Fruit fly (Drosophila melanogaster): ENCODE measurements around the gene CG32365.

CG32365 gene

dm6 chr3L:7855778-7856625, 12.8 kb upstream of the CG32365 start (continued):
- TF ChIP-seq fd3F (GFP tag; optimal IDR thresholded peaks at IDR 0.05), result peak; percentile 89
- peak in 1 of 2 experiments; percentile 10 for TF ChIP-seq insv (GFP tag; optimal IDR thresholded peaks at IDR 0.05)
- TF ChIP-seq CG6654 (GFP tag; optimal IDR thresholded peaks at IDR 0.05), result peak; percentile 73
- TF ChIP-seq Lpt (GFP tag; optimal IDR thresholded peaks at IDR 0.05), result no peak
- TF ChIP-seq ash1 (GFP tag; optimal IDR thresholded peaks at IDR 0.05), result no peak
- TF ChIP-seq dan (GFP tag; IDR thresholded peaks at IDR 0.05), result no peak
- TF ChIP-seq sob (GFP tag; IDR thresholded peaks at IDR 0.05), result 0 out of 2 replicates have a peak, but pooled peaks have one; percentile 28
- no peak for TF ChIP-seq CG8089 (GFP tag; optimal IDR thresholded peaks at IDR 0.05)
- no peak for TF ChIP-seq btn (GFP tag; optimal IDR thresholded peaks at IDR 0.05)
- TF ChIP-seq ci (GFP tag; IDR thresholded peaks at IDR 0.05), result peak; percentile 13; the same call in 1 of the 3 replicates
- TF ChIP-seq YL-1 (GFP tag; optimal IDR thresholded peaks at IDR 0.05), result no peak
- no peak; the same call in 2 of the 3 replicates for TF ChIP-seq croc (GFP tag; conservative IDR thresholded peaks at IDR 0.05)
- peak; percentile 92 for TF ChIP-seq CG7839 (tag; optimal IDR thresholded peaks at IDR 0.05)
- peak; percentile 94 for TF ChIP-seq gem (tag; optimal IDR thresholded peaks at IDR 0.05)
- TF ChIP-seq mam (GFP tag; optimal IDR thresholded peaks at IDR 0.05), result no peak
- peak; percentile 90 for TF ChIP-seq CG12391 (tag; optimal IDR thresholded peaks at IDR 0.05)
- no peak for TF ChIP-seq emc (GFP tag; optimal IDR thresholded peaks at IDR 0.05)
- peak; percentile 87 for TF ChIP-seq CG4424 (GFP tag; optimal IDR thresholded peaks at IDR 0.05)
- peak; percentile 77 for TF ChIP-seq CG12155 (GFP tag; optimal IDR thresholded peaks at IDR 0.05)
- TF ChIP-seq ac (GFP tag; optimal IDR thresholded peaks at IDR 0.05), result no peak
- TF ChIP-seq CG34376 (GFP tag; optimal IDR thresholded peaks at IDR 0.05), result peak; percentile 93
- no peak for TF ChIP-seq gfzf (GFP tag; optimal IDR thresholded peaks at IDR 0.05)
- peak; percentile 71 for TF ChIP-seq B-H1 (GFP tag; IDR thresholded peaks at IDR 0.05)
- TF ChIP-seq C15 (GFP tag; IDR thresholded peaks at IDR 0.05), result peak; percentile 64; the same call in 1 of the 3 replicates
- no peak; the same call in 1 of the 2 replicates for TF ChIP-seq Bgb (GFP tag; IDR thresholded peaks at IDR 0.05; ENCODE audit: partially characterized antibody)
- no peak for TF ChIP-seq CG16779 (GFP tag; IDR thresholded peaks at IDR 0.05)
- TF ChIP-seq CG11456 (GFP tag; IDR thresholded peaks at IDR 0.05), result 0 out of 3 replicates have a peak, but pooled peaks have one; percentile 37
- peak; percentile 55; the same call in 1 of the 2 replicates for TF ChIP-seq CG4730 (GFP tag; IDR thresholded peaks at IDR 0.05)
- TF ChIP-seq Hr51 (GFP tag; optimal IDR thresholded peaks at IDR 0.05), result peak in 1 of 2 experiments; percentile 96
- peak; percentile 86 for TF ChIP-seq CG3847 (GFP tag; IDR thresholded peaks at IDR 0.05)
- peak; percentile 18 for TF ChIP-seq twi (tag; optimal IDR thresholded peaks at IDR 0.05)
- no peak for TF ChIP-seq CG3726 (GFP tag; IDR thresholded peaks at IDR 0.05)
- TF ChIP-seq Nf-YC (tag; optimal IDR thresholded peaks at IDR 0.05), result peak; percentile 12
- peak; percentile 26 for TF ChIP-seq CG11723 (GFP tag; optimal IDR thresholded peaks at IDR 0.05)
- no peak for TF ChIP-seq CG15073 (GFP tag; optimal IDR thresholded peaks at IDR 0.05)
- no peak for TF ChIP-seq gcm2 (GFP tag; optimal IDR thresholded peaks at IDR 0.05)
- TF ChIP-seq tx (GFP tag; optimal IDR thresholded peaks at IDR 0.05), result no peak
- TF ChIP-seq ap (GFP tag; IDR thresholded peaks at IDR 0.05), result peak; percentile 74
- TF ChIP-seq ttk (GFP tag; IDR thresholded peaks at IDR 0.05), result no peak; the same call in 1 of the 2 replicates
- TF ChIP-seq CG11093 (GFP tag; IDR thresholded peaks at IDR 0.05), result peak; percentile 61; the same call in 2 of the 3 replicates
- TF ChIP-seq Antp (GFP tag; optimal IDR thresholded peaks at IDR 0.05), result no peak
- no peak for TF ChIP-seq CG7786 (GFP tag; optimal IDR thresholded peaks at IDR 0.05)
- peak; percentile 91 for TF ChIP-seq CG32532 (GFP tag; IDR thresholded peaks at IDR 0.05)
- TF ChIP-seq ab (GFP tag; optimal IDR thresholded peaks at IDR 0.05), result no peak
- TF ChIP-seq z (GFP tag; IDR thresholded peaks at IDR 0.05), result no peak
- no peak for TF ChIP-seq CG9609 (GFP tag; optimal IDR thresholded peaks at IDR 0.05)
- TF ChIP-seq CG8290 (GFP tag; optimal IDR thresholded peaks at IDR 0.05), result no peak
- peak in 1 of 2 experiments; percentile 16 for TF ChIP-seq CG8290 (tag; optimal IDR thresholded peaks at IDR 0.05)
- no peak for TF ChIP-seq dm (GFP tag; optimal IDR thresholded peaks at IDR 0.05)
- no peak for TF ChIP-seq pb (GFP tag; optimal IDR thresholded peaks at IDR 0.05)

All from whole organism, embryonic.